Fruit fly (Drosophila melanogaster): ENCODE measurements around the gene CG3335.

DNA sequence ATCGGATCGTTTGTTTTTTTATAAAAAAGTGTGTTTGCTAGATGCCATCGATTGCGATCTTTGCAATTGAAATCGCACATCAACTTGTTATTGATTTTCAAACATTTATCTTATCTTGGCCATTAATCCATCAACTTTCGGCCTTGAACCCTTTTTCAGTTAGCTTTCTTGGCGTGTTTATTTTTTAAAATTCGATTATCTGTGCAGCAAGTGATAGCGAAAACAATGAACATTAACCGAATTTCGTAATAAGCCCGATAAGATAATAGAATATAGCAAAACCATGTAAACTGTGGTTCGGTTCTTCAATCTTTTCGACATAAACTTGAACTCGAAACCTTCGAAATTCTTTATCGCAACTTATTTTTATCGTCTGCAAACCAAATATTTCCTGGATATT lies 50.3 kb downstream of the CG3335 start:
- TF ChIP-seq CG34367 (tag; optimal IDR thresholded peaks at IDR 0.05) (no peak), CG8301 (tag; optimal IDR thresholded peaks at IDR 0.05) (no peak), EcR (GFP tag; optimal IDR thresholded peaks at IDR 0.05) (no peak), CG8159 (tag; optimal IDR thresholded peaks at IDR 0.05) (no peak)
